Fruit fly (Drosophila melanogaster) whole organism, wandering third instar larva: Measurements from ENCODE around the gene Cyp313a4.

Source experiments
- CG32264 ChIP-seq: fragments of 200-800 bp; sonication (Bioruptor generic); optimal IDR thresholded peaks from 2 replicates; lab custom pipeline; 2016; ENCODE audit warnings: missing biosample characterization, missing genetic modification characterization
- Hnf4 ChIP-seq: fragments of 200-800 bp; sonication (Bioruptor generic); optimal IDR thresholded peaks from 2 replicates; lab custom pipeline; 2016; ENCODE audit warnings: missing biosample characterization, mild to moderate bottlenecking, missing genetic modification characterization
- br ChIP-seq: fragments of 200-800 bp; sonication (Bioruptor generic); optimal IDR thresholded peaks from 2 replicates; lab custom pipeline; 2016; ENCODE audit warnings: missing biosample characterization, missing genetic modification characterization
- tai ChIP-seq: sonication (Bioruptor generic); optimal IDR thresholded peaks from 2 replicates; lab custom pipeline; 2016; ENCODE audit warnings: missing biosample characterization, missing genetic modification characterization

dm6 chr3R:12723759-12724158, 42.6 kb upstream of the Cyp313a4 start:
- TF ChIP-seq Hnf4 (GFP tag; lab: Kevin White, UChicago) (peak; percentile 8), CG32264 (GFP tag; lab: Kevin White, UChicago) (no peak), br (GFP tag; lab: Kevin White, UChicago) (peak; percentile 19), tai (GFP tag; lab: Kevin White, UChicago) (no peak)
